Fruit fly (Drosophila melanogaster): ENCODE data around the gene Nt5a.

Nt5a gene

dm6 chr3L:1323136-1323535 is 15.9 kb upstream of the Nt5a start (continued):
- TF ChIP-seq Doc3 (GFP tag; IDR thresholded peaks at IDR 0.05; ENCODE audit: partially characterized antibody) (no peak), her (GFP tag; optimal IDR thresholded peaks at IDR 0.05) (peak; percentile 59), CG3407 (GFP tag; optimal IDR thresholded peaks at IDR 0.05) (peak; percentile 64), CG5180 (GFP tag; optimal IDR thresholded peaks at IDR 0.05) (no peak), chm (GFP tag; IDR thresholded peaks at IDR 0.05) (peak; percentile 54; the same call in 1 of the 2 replicates), H2.0 (GFP tag; IDR thresholded peaks at IDR 0.05) (peak; percentile 68), CG10209 (GFP tag; optimal IDR thresholded peaks at IDR 0.05) (peak; percentile 73), CG7556 (GFP tag; optimal IDR thresholded peaks at IDR 0.05) (peak; percentile 57), cg (GFP tag; optimal IDR thresholded peaks at IDR 0.05) (no peak), CG1529 (GFP tag; optimal IDR thresholded peaks at IDR 0.05) (peak; percentile 74), seq (GFP tag; IDR thresholded peaks at IDR 0.05) (no peak), Hr39 (optimal IDR thresholded peaks at IDR 0.05) (no peak), tx (GFP tag; optimal IDR thresholded peaks at IDR 0.05) (peak; percentile 56), ken (GFP tag; IDR thresholded peaks at IDR 0.05) (peak; percentile 55; the same call in 2 of the 3 replicates), cad (GFP tag; optimal IDR thresholded peaks at IDR 0.05) (no peak), nerfin-2 (GFP tag; IDR thresholded peaks at IDR 0.05; ENCODE audit: partially characterized antibody) (no peak), CG16813 (GFP tag; IDR thresholded peaks at IDR 0.05; ENCODE audit: partially characterized antibody) (no peak), sim (GFP tag; IDR thresholded peaks at IDR 0.05) (peak; percentile 35; the same call in 1 of the 2 replicates), unpg (GFP tag; optimal IDR thresholded peaks at IDR 0.05) (peak; percentile 77), ewg (GFP tag; optimal IDR thresholded peaks at IDR 0.05) (peak; percentile 56), CG1792 (GFP tag; optimal IDR thresholded peaks at IDR 0.05) (peak; percentile 53), CG8359 (GFP tag; optimal IDR thresholded peaks at IDR 0.05; ENCODE audit: borderline replicate concordance) (peak; percentile 49), CG4617 (GFP tag; optimal IDR thresholded peaks at IDR 0.05; ENCODE audit: borderline replicate concordance) (peak; percentile 13), schlank (tag; optimal IDR thresholded peaks at IDR 0.05) (no peak), CG9876 (GFP tag; optimal IDR thresholded peaks at IDR 0.05) (peak; percentile 30), CG17385 (GFP tag; optimal IDR thresholded peaks at IDR 0.05) (peak; percentile 73), wor (GFP tag; IDR thresholded peaks at IDR 0.05) (0 out of 2 replicates have a peak, but pooled peaks have one; percentile 11), ab (GFP tag; optimal IDR thresholded peaks at IDR 0.05) (no peak), gce (GFP tag; IDR thresholded peaks at IDR 0.05) (peak; percentile 23; the same call in 1 of the 3 replicates), Lhr (GFP tag; optimal IDR thresholded peaks at IDR 0.05) (peak; percentile 49), dati (GFP tag; IDR thresholded peaks at IDR 0.05) (no peak), chinmo (GFP tag; IDR thresholded peaks at IDR 0.05; ENCODE audit: partially characterized antibody) (no peak), Gug (GFP tag; IDR thresholded peaks at IDR 0.05) (peak; percentile 37; the same call in 1 of the 4 replicates), sqz (GFP tag; optimal IDR thresholded peaks at IDR 0.05) (peak; percentile 51), Hmx (GFP tag; optimal IDR thresholded peaks at IDR 0.05) (no peak), CG9437 (GFP tag; optimal IDR thresholded peaks at IDR 0.05) (peak; percentile 60), p53 (GFP tag; optimal IDR thresholded peaks at IDR 0.05) (peak; percentile 4), bbx (GFP tag; IDR thresholded peaks at IDR 0.05; ENCODE audit: partially characterized antibody) (no peak), CG11560 (tag; IDR thresholded peaks at IDR 0.05) (no peak), Awh (GFP tag; IDR thresholded peaks at IDR 0.05) (no peak), CG10462 (GFP tag; optimal IDR thresholded peaks at IDR 0.05) (peak; percentile 47), CG43689 (GFP tag; IDR thresholded peaks at IDR 0.05) (no peak), CG14965 (GFP tag; optimal IDR thresholded peaks at IDR 0.05; ENCODE audit: borderline replicate concordance) (no peak), HLHmδ (GFP tag; optimal IDR thresholded peaks at IDR 0.05) (no peak), CG11695 (GFP tag; IDR thresholded peaks at IDR 0.05) (0 out of 3 replicates have a peak, but pooled peaks have one; percentile 51), CG13894 (tag; optimal IDR thresholded peaks at IDR 0.05) (no peak), ro (GFP tag; IDR thresholded peaks at IDR 0.05) (no peak), Oaz (GFP tag; IDR thresholded peaks at IDR 0.05) (no peak), CG32532 (GFP tag; IDR thresholded peaks at IDR 0.05) (peak; percentile 39; the same call in 1 of the 2 replicates), CG4854 (GFP tag; optimal IDR thresholded peaks at IDR 0.05) (no peak), Dbx (GFP tag; IDR thresholded peaks at IDR 0.05) (no peak)
